Fruit fly (Drosophila melanogaster) whole organism, wandering third instar larva: ENCODE measurements around the gene Ak3.

Experiments used
- CrebA ChIP-seq: fragments of 200-800 bp; sonication (Bioruptor generic); optimal IDR thresholded peaks from 2 replicates; lab custom pipeline; 2016; ENCODE audit warnings: missing biosample characterization, mild to moderate bottlenecking, missing genetic modification characterization, borderline replicate concordance
- Dfd ChIP-seq: fragments of >200 bp; optimal IDR thresholded peaks from 2 replicates; lab custom pipeline; 2017; ENCODE audit warnings: missing biosample characterization, missing genetic modification characterization
- GATAd ChIP-seq: sonication (Bioruptor generic); optimal IDR thresholded peaks from 2 replicates; lab custom pipeline; 2016; ENCODE audit warnings: missing biosample characterization, missing genetic modification characterization
- HLH106 ChIP-seq: fragments of 200-800 bp; optimal IDR thresholded peaks from 3 replicates; lab custom pipeline; 2019; ENCODE audit warnings: missing biosample characterization, mild to moderate bottlenecking, missing genetic modification characterization, moderate library complexity
- Hr78 ChIP-seq: fragments of >200 bp; optimal IDR thresholded peaks from 2 replicates; lab custom pipeline; 2017; ENCODE audit warnings: missing biosample characterization, missing genetic modification characterization
- Hr83 ChIP-seq: fragments of 200-300 bp; sonication (Bioruptor generic); optimal IDR thresholded peaks from 2 replicates; lab custom pipeline; 2016; ENCODE audit warnings: missing biosample characterization, mild to moderate bottlenecking, missing genetic modification characterization, moderate library complexity; ENCODE audit not compliant: poor library complexity, severe bottlenecking
- brk ChIP-seq: fragments of 200-800 bp; sonication (Bioruptor generic); optimal IDR thresholded peaks from 2 replicates; lab custom pipeline; 2016; ENCODE audit warnings: missing biosample characterization, mild to moderate bottlenecking, missing genetic modification characterization
- dsf ChIP-seq: sonication (Bioruptor generic); optimal IDR thresholded peaks from 2 replicates; lab custom pipeline; 2016; ENCODE audit warnings: missing biosample characterization, missing genetic modification characterization, borderline replicate concordance
- fru ChIP-seq: fragments of 200-800 bp; sonication (Bioruptor generic); optimal IDR thresholded peaks from 3 replicates; lab custom pipeline; 2016; ENCODE audit warnings: missing biosample characterization, mild to moderate bottlenecking, missing genetic modification characterization
- h ChIP-seq: fragments of 200-800 bp; sonication (Bioruptor generic); optimal IDR thresholded peaks from 3 replicates; lab custom pipeline; 2016; ENCODE audit warnings: missing biosample characterization, mild to moderate bottlenecking, missing genetic modification characterization
- jim ChIP-seq: fragments of 175-275, 200-325 bp; sonication (Bioruptor generic); optimal IDR thresholded peaks from 2 replicates; lab custom pipeline; 2016; ENCODE audit warnings: missing biosample characterization, mild to moderate bottlenecking, missing genetic modification characterization
- lola ChIP-seq: fragments of >200 bp; optimal IDR thresholded peaks from 2 replicates; lab custom pipeline; 2017; ENCODE audit warnings: missing biosample characterization, missing genetic modification characterization
- pan ChIP-seq: fragments of >200 bp; optimal IDR thresholded peaks from 2 replicates; lab custom pipeline; 2017
- psq ChIP-seq: fragments of 200-800 bp; sonication (Bioruptor generic); optimal IDR thresholded peaks from 3 replicates; lab custom pipeline; 2017; ENCODE audit warnings: missing biosample characterization, mild to moderate bottlenecking, missing genetic modification characterization, moderate library complexity

dm6 chr3R:10854243-10854874, 35.0 kb downstream of the Ak3 start, which contains the start of the genes CG6567 and CG4511:
- TF ChIP-seq dsf (GFP tag; lab: Kevin White, UChicago) (no peak), Hr78 (no peak), CrebA (GFP tag; lab: Kevin White, UChicago) (no peak), fru (GFP tag; lab: Kevin White, UChicago) (no peak), Hr83 (GFP tag; lab: Kevin White, UChicago) (no peak), pan (lab: Kevin White, UChicago) (no peak), jim (no peak), psq (GFP tag; lab: Kevin White, UChicago) (no peak), lola (GFP tag; lab: Kevin White, UChicago) (no peak), brk (GFP tag; lab: Kevin White, UChicago) (no peak), GATAd (GFP tag; lab: Kevin White, UChicago) (no peak), Dfd (GFP tag; lab: Kevin White, UChicago) (no peak), h (GFP tag; lab: Kevin White, UChicago) (no peak), HLH106 (no peak)
